Worm (Caenorhabditis elegans): ENCODE measurements around the gene znf-782.

DNA sequence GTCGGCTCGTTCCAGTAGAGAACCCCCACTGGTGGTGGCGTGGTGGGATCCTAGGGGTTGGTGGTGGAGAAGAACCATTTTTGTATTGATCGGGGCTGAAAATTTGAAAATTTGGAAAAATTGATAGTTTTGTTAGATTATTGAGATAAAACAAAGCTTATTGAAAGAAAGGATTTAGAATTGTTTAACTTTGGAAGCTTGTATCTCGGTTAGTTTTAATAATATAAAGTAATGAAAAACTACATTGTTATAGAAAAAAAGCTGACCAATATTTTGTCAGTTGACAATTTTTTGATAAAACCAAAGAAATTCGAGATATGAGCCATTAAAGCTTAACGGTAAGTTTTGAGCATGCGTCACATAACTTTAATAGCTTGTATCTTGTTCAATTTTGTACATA is 37.4 kb downstream of the znf-782 start, which contains the start of gene abhd-14:
- no peak for TF ChIP-seq jun-1 (tag; optimal IDR thresholded peaks at IDR 0.05)
- TF ChIP-seq nhr-12 (tag; optimal IDR thresholded peaks at IDR 0.05) = no peak
- TF ChIP-seq unc-86 (tag; optimal IDR thresholded peaks at IDR 0.05) = no peak
- no peak for TF ChIP-seq ceh-88 (GFP tag; IDR thresholded peaks at IDR 0.05)

All from whole organism, L1 larva.